Fruit fly (Drosophila melanogaster): Measurements from ENCODE around the gene CG17721.
A peak's percentile ranks its signal among the peaks of the same experiment; 100 is the strongest.

Gene CG17721

dm6 chr3R:11221437-11222230, 13.3 kb upstream of the CG17721 start, which contains the start of the genes CG6693 and RpL3 (continued):
- TF ChIP-seq CG10654 (GFP tag; optimal IDR thresholded peaks at IDR 0.05): peak; percentile 57
- TF ChIP-seq Kr (GFP tag; optimal IDR thresholded peaks at IDR 0.05): no peak
- no peak for TF ChIP-seq corto (GFP tag; optimal IDR thresholded peaks at IDR 0.05)
- peak; percentile 79 for TF ChIP-seq schlank (tag; optimal IDR thresholded peaks at IDR 0.05)
- TF ChIP-seq NC2α (GFP tag; optimal IDR thresholded peaks at IDR 0.05): peak; percentile 88
- TF ChIP-seq twi (tag; optimal IDR thresholded peaks at IDR 0.05): peak; percentile 24
- TF ChIP-seq CG1603 (tag; optimal IDR thresholded peaks at IDR 0.05): peak; percentile 90
- no peak for TF ChIP-seq lola (GFP tag; optimal IDR thresholded peaks at IDR 0.05)
- no peak for TF ChIP-seq CG10565 (GFP tag; optimal IDR thresholded peaks at IDR 0.05)
- TF ChIP-seq CG7556 (GFP tag; optimal IDR thresholded peaks at IDR 0.05): peak; percentile 56
- TF ChIP-seq ham (GFP tag; IDR thresholded peaks at IDR 0.05): no peak
- TF ChIP-seq GATAe (GFP tag; conservative IDR thresholded peaks at IDR 0.05): no peak
- no peak; the same call in 2 of the 3 replicates for TF ChIP-seq CG11560 (tag; IDR thresholded peaks at IDR 0.05)
- TF ChIP-seq CG13296 (GFP tag; optimal IDR thresholded peaks at IDR 0.05): peak; percentile 91
- no peak for TF ChIP-seq aop (GFP tag; IDR thresholded peaks at IDR 0.05)
- peak; percentile 84 for TF ChIP-seq scrt (GFP tag; optimal IDR thresholded peaks at IDR 0.05)
- peak; percentile 26 for TF ChIP-seq chif (GFP tag; optimal IDR thresholded peaks at IDR 0.05)
- peak; percentile 41 for TF ChIP-seq ewg (GFP tag; optimal IDR thresholded peaks at IDR 0.05)
- TF ChIP-seq CG9797 (GFP tag; optimal IDR thresholded peaks at IDR 0.05): peak; percentile 100
- TF ChIP-seq CoRest (tag; optimal IDR thresholded peaks at IDR 0.05): peak; percentile 44
- peak; percentile 76 for TF ChIP-seq CG4854 (GFP tag; optimal IDR thresholded peaks at IDR 0.05)
- peak; percentile 80 for TF ChIP-seq CG16779 (GFP tag; IDR thresholded peaks at IDR 0.05)
- TF ChIP-seq CG2116 (GFP tag; optimal IDR thresholded peaks at IDR 0.05): peak; percentile 70
- TF ChIP-seq pb (GFP tag; optimal IDR thresholded peaks at IDR 0.05): peak; percentile 52
- TF ChIP-seq maf-S (GFP tag; optimal IDR thresholded peaks at IDR 0.05): no peak
- peak; percentile 46 for TF ChIP-seq ems (GFP tag; optimal IDR thresholded peaks at IDR 0.05)
- TF ChIP-seq CG7357 (GFP tag; IDR thresholded peaks at IDR 0.05): 0 out of 3 replicates have a peak, but pooled peaks have one; percentile 24
- TF ChIP-seq C15 (GFP tag; IDR thresholded peaks at IDR 0.05): peak; percentile 47; the same call in 1 of the 3 replicates
- TF ChIP-seq CG6654 (GFP tag; optimal IDR thresholded peaks at IDR 0.05): peak; percentile 9
- peak; percentile 14 for TF ChIP-seq kay (GFP tag; optimal IDR thresholded peaks at IDR 0.05)
- peak; percentile 53 for TF ChIP-seq gem (tag; optimal IDR thresholded peaks at IDR 0.05)
- peak; percentile 88 for TF ChIP-seq dm (GFP tag; optimal IDR thresholded peaks at IDR 0.05)
- peak; percentile 85 for TF ChIP-seq CG3281 (GFP tag; optimal IDR thresholded peaks at IDR 0.05)
- TF ChIP-seq repo (GFP tag; optimal IDR thresholded peaks at IDR 0.05): peak; percentile 39
- peak; percentile 74 for TF ChIP-seq CG12104 (GFP tag; optimal IDR thresholded peaks at IDR 0.05)
- peak; percentile 81 for TF ChIP-seq Mes4 (GFP tag; optimal IDR thresholded peaks at IDR 0.05)
- TF ChIP-seq Sin3A (optimal IDR thresholded peaks at IDR 0.05): peak; percentile 99
- TF ChIP-seq CG10321 (GFP tag; IDR thresholded peaks at IDR 0.05): peak; percentile 54; the same call in 1 of the 2 replicates
- peak; percentile 73 for TF ChIP-seq Dad (GFP tag; optimal IDR thresholded peaks at IDR 0.05)
- TF ChIP-seq mam (GFP tag; optimal IDR thresholded peaks at IDR 0.05): peak; percentile 54
- peak; percentile 38 for TF ChIP-seq CG5245 (GFP tag; optimal IDR thresholded peaks at IDR 0.05)
- no peak for TF ChIP-seq gt (GFP tag; IDR thresholded peaks at IDR 0.05)
- peak; percentile 52 for TF ChIP-seq Xbp1 (GFP tag; optimal IDR thresholded peaks at IDR 0.05)
- TF ChIP-seq Hr78 (GFP tag; optimal IDR thresholded peaks at IDR 0.05): peak in 1 of 2 experiments; percentile 20
- no peak for TF ChIP-seq zen2 (GFP tag; IDR thresholded peaks at IDR 0.05; ENCODE audit: partially characterized antibody)
- TF ChIP-seq nom (GFP tag; optimal IDR thresholded peaks at IDR 0.05): peak; percentile 92
- peak; percentile 55 for TF ChIP-seq CG2120 (GFP tag; optimal IDR thresholded peaks at IDR 0.05)
- TF ChIP-seq ssp (GFP tag; IDR thresholded peaks at IDR 0.05): peak; percentile 56
- peak; percentile 47 for TF ChIP-seq pho (GFP tag; optimal IDR thresholded peaks at IDR 0.05)
